Fruit fly (Drosophila melanogaster) whole organism, embryonic: ENCODE measurements around the gene CG32767.

ENCODE experiments used
- CG11247 ChIP-seq: fragments of 200-800 bp; sonication (Bioruptor generic); IDR thresholded peaks from 2 replicates; pipeline ENCODE4 v1.3.6; 2022; ENCODE audit warnings: missing biosample characterization, missing genetic modification characterization
- CG11695 ChIP-seq: fragments of 200-800 bp; sonication (Bioruptor generic); IDR thresholded peaks from 3 replicates; pipeline ENCODE4 v1.3.6; 2022; ENCODE audit warnings: missing biosample characterization, missing genetic modification characterization
- CG11696 ChIP-seq: fragments of 200-800 bp; sonication (Bioruptor generic); IDR thresholded peaks from 2 replicates; pipeline ENCODE4 v1.3.6; 2022; ENCODE audit warnings: missing biosample characterization, missing genetic modification characterization
- CG13624 ChIP-seq: fragments of 200-800 bp; sonication (Bioruptor generic); optimal IDR thresholded peaks from 2 replicates; lab custom pipeline; 2016; ENCODE audit warnings: missing biosample characterization, missing genetic modification characterization
- CG14441 ChIP-seq: fragments of 200-800 bp; sonication (Bioruptor generic); IDR thresholded peaks from 2 replicates; pipeline ENCODE4 v1.3.6; 2022; ENCODE audit warnings: missing biosample characterization, missing genetic modification characterization
- CG14667 ChIP-seq: fragments of 200-800 bp; sonication (Bioruptor generic); IDR thresholded peaks from 2 replicates; pipeline ENCODE4 v1.3.6; 2022; ENCODE audit warnings: missing biosample characterization, missing genetic modification characterization
- CG14710 ChIP-seq: fragments of 200-800 bp; sonication (Bioruptor generic); optimal IDR thresholded peaks from 3 replicates; lab custom pipeline; 2019; ENCODE audit warnings: missing biosample characterization, mild to moderate bottlenecking, missing genetic modification characterization, moderate library complexity
- CG1529 ChIP-seq: fragments of 200-800 bp; sonication (Bioruptor generic); optimal IDR thresholded peaks from 3 replicates; lab custom pipeline; 2018; ENCODE audit warnings: missing biosample characterization, missing genetic modification characterization
- CG16813 ChIP-seq: fragments of 200-800 bp; sonication (Bioruptor generic); IDR thresholded peaks from 3 replicates; pipeline ENCODE4 v1.3.6; 2022; ENCODE audit warnings: missing biosample characterization, missing genetic modification characterization; ENCODE audit not compliant: partially characterized antibody
- CG17568 ChIP-seq: fragments of 200-800 bp; sonication (Bioruptor generic); optimal IDR thresholded peaks from 2 replicates; lab custom pipeline; 2018; ENCODE audit warnings: missing biosample characterization, mild to moderate bottlenecking, missing genetic modification characterization, moderate library complexity
- CG17802 ChIP-seq: fragments of 200-800 bp; sonication (Bioruptor generic); optimal IDR thresholded peaks from 2 replicates; lab custom pipeline; 2018; ENCODE audit warnings: missing biosample characterization, mild to moderate bottlenecking, missing genetic modification characterization, moderate library complexity
- CG18599 ChIP-seq: fragments of 200-800 bp; sonication (Bioruptor generic); optimal IDR thresholded peaks from 3 replicates; lab custom pipeline; 2017; ENCODE audit warnings: missing biosample characterization, missing genetic modification characterization, mild to moderate bottlenecking, moderate library complexity, missing genetic modification reagents
- CG18764 ChIP-seq: fragments of 200-800 bp; sonication (Bioruptor generic); optimal IDR thresholded peaks from 3 replicates; lab custom pipeline; 2016; ENCODE audit warnings: missing biosample characterization, missing genetic modification characterization
- CG2120 ChIP-seq: fragments of 200-800 bp; sonication (Bioruptor generic); optimal IDR thresholded peaks from 3 replicates; lab custom pipeline; 2016; ENCODE audit warnings: missing biosample characterization, missing genetic modification characterization
- CG34422 ChIP-seq: fragments of 200-800 bp; sonication (Bioruptor generic); IDR thresholded peaks from 3 replicates; pipeline ENCODE4 v1.3.6; 2022; ENCODE audit warnings: missing biosample characterization, missing genetic modification characterization
- CG7556 ChIP-seq: fragments of 200-800 bp; sonication (Bioruptor generic); optimal IDR thresholded peaks from 2 replicates; lab custom pipeline; 2017; ENCODE audit warnings: missing biosample characterization, mild to moderate bottlenecking, missing genetic modification characterization
- CG8359 ChIP-seq: fragments of 200-800 bp; sonication (Bioruptor generic); optimal IDR thresholded peaks from 2 replicates; lab custom pipeline; 2017; ENCODE audit warnings: missing biosample characterization, mild to moderate bottlenecking, missing genetic modification characterization, borderline replicate concordance
- CG8478 ChIP-seq: fragments of >200 bp; optimal IDR thresholded peaks from 2 replicates; lab custom pipeline; 2018
- CG8765 ChIP-seq: fragments of 200-800 bp; sonication (Bioruptor generic); IDR thresholded peaks from 2 replicates; pipeline ENCODE4 v1.3.6; 2022; ENCODE audit warnings: missing biosample characterization, missing genetic modification characterization
- CTCF ChIP-seq: fragments of 200-800 bp; sonication (Bioruptor generic); optimal IDR thresholded peaks from 2 replicates; lab custom pipeline; 2017; ENCODE audit warnings: missing biosample characterization, mild to moderate bottlenecking, missing genetic modification characterization, moderate library complexity
- Dad ChIP-seq: fragments of 200-800 bp; sonication (Bioruptor generic); optimal IDR thresholded peaks from 3 replicates; lab custom pipeline; 2016; ENCODE audit warnings: missing biosample characterization, missing genetic modification characterization
- Doc3 ChIP-seq: fragments of 200-800 bp; sonication (Bioruptor generic); IDR thresholded peaks from 3 replicates; pipeline ENCODE4 v1.3.6; 2022; ENCODE audit warnings: missing biosample characterization, missing genetic modification characterization; ENCODE audit not compliant: partially characterized antibody
- Dp ChIP-seq: fragments of 200-800 bp; sonication (Bioruptor generic); optimal IDR thresholded peaks from 2 replicates; lab custom pipeline; 2018; ENCODE audit warnings: missing biosample characterization, mild to moderate bottlenecking, missing genetic modification characterization, moderate library complexity
- Eip74EF ChIP-seq, 2 experiments: fragments of 200-800 bp in 1 of 2; fragments of >200 bp in 1 of 2; sonication (Bioruptor generic) in 1 of 2; optimal IDR thresholded peaks; 2 replicates each; lab custom pipeline; 2017 to 2019; ENCODE audit warnings: missing biosample characterization in 2 of 2, missing genetic modification characterization in 2 of 2, mild to moderate bottlenecking in 1 of 2, moderate library complexity in 1 of 2
- Hr51 ChIP-seq, 2 experiments: fragments of 200-800 bp; sonication (Bioruptor generic); optimal IDR thresholded peaks; 2 replicates in 1 of 2; 3 replicates in 1 of 2; lab custom pipeline; 2016 to 2018; ENCODE audit warnings: missing biosample characterization in 2 of 2, missing genetic modification characterization in 2 of 2, mild to moderate bottlenecking in 1 of 2, moderate library complexity in 1 of 2
- Side ChIP-seq: fragments of 200-800 bp; sonication (Bioruptor generic); optimal IDR thresholded peaks from 2 replicates; lab custom pipeline; 2016; ENCODE audit warnings: missing biosample characterization, missing genetic modification characterization
- Sox100B ChIP-seq: fragments of 200-800 bp; sonication (Bioruptor generic); optimal IDR thresholded peaks from 3 replicates; lab custom pipeline; 2018; ENCODE audit warnings: missing biosample characterization, mild to moderate bottlenecking, missing genetic modification characterization
- abd-A ChIP-seq: fragments of 200-800 bp; sonication (Bioruptor generic); optimal IDR thresholded peaks from 3 replicates; lab custom pipeline; 2019; ENCODE audit warnings: missing biosample characterization, mild to moderate bottlenecking, missing genetic modification characterization, moderate library complexity
- ato ChIP-seq: fragments of 200-800 bp; sonication (Bioruptor generic); IDR thresholded peaks from 2 replicates; pipeline ENCODE4 v1.3.6; 2022; ENCODE audit warnings: missing biosample characterization, missing genetic modification characterization; ENCODE audit not compliant: partially characterized antibody
- cas ChIP-seq: fragments of 200-800 bp; sonication (Bioruptor generic); IDR thresholded peaks from 2 replicates; pipeline ENCODE4 v1.3.6; 2022; ENCODE audit warnings: missing biosample characterization, missing genetic modification characterization
- crol ChIP-seq: fragments of 200-800 bp; sonication (Bioruptor generic); IDR thresholded peaks from 2 replicates; pipeline ENCODE4 v1.3.6; 2022; ENCODE audit warnings: missing biosample characterization, missing genetic modification characterization
- dati ChIP-seq: fragments of 200-800 bp; sonication (Bioruptor generic); IDR thresholded peaks from 2 replicates; pipeline ENCODE4 v1.3.6; 2022; ENCODE audit warnings: missing biosample characterization, missing genetic modification characterization
- ems ChIP-seq: fragments of 200-800 bp; sonication (Bioruptor generic); optimal IDR thresholded peaks from 3 replicates; lab custom pipeline; 2016; ENCODE audit warnings: missing biosample characterization, missing genetic modification characterization
- fd64A ChIP-seq: fragments of 200-800 bp; sonication (Bioruptor generic); optimal IDR thresholded peaks from 3 replicates; lab custom pipeline; 2018; ENCODE audit warnings: missing biosample characterization, mild to moderate bottlenecking, missing genetic modification characterization
- fru ChIP-seq: fragments of >200 bp; optimal IDR thresholded peaks from 2 replicates; lab custom pipeline; 2017
- gem ChIP-seq: fragments of 200-800 bp; sonication (Bioruptor generic); optimal IDR thresholded peaks from 2 replicates; lab custom pipeline; 2019; ENCODE audit warnings: missing biosample characterization, mild to moderate bottlenecking, missing genetic modification characterization, moderate library complexity
- grn ChIP-seq: fragments of 200-800 bp; sonication (Bioruptor generic); optimal IDR thresholded peaks from 3 replicates; lab custom pipeline; 2017; ENCODE audit warnings: missing biosample characterization, missing genetic modification characterization
- hbn ChIP-seq: fragments of 200-800 bp; sonication (Bioruptor generic); IDR thresholded peaks from 2 replicates; pipeline ENCODE4 v1.3.6; 2022; ENCODE audit warnings: missing biosample characterization, missing genetic modification characterization; ENCODE audit not compliant: partially characterized antibody
- jumu ChIP-seq: fragments of 200-800 bp; sonication (Bioruptor generic); optimal IDR thresholded peaks from 3 replicates; lab custom pipeline; 2016; ENCODE audit warnings: missing biosample characterization, missing genetic modification characterization
- kah ChIP-seq: fragments of 200-800 bp; sonication (Bioruptor generic); optimal IDR thresholded peaks from 2 replicates; lab custom pipeline; 2018; ENCODE audit warnings: missing biosample characterization, mild to moderate bottlenecking, missing genetic modification characterization
- maf-S ChIP-seq: fragments of 200-800 bp; sonication (Bioruptor generic); optimal IDR thresholded peaks from 2 replicates; lab custom pipeline; 2016; ENCODE audit warnings: missing biosample characterization, missing genetic modification characterization
- mld ChIP-seq: fragments of 200-800 bp; sonication (Bioruptor generic); IDR thresholded peaks from 3 replicates; pipeline ENCODE4 v1.3.6; 2022; ENCODE audit warnings: missing biosample characterization, missing genetic modification characterization; ENCODE audit not compliant: partially characterized antibody
- pb ChIP-seq: fragments of 200-800 bp; sonication (Bioruptor generic); optimal IDR thresholded peaks from 3 replicates; lab custom pipeline; 2016; ENCODE audit warnings: missing biosample characterization, missing genetic modification characterization
- prd ChIP-seq, 3 experiments: fragments of >200 bp in 2 of 3; fragments of 200-800 bp in 1 of 3; sonication (Bioruptor generic) in 1 of 3; optimal IDR thresholded peaks in 2 of 3; IDR thresholded peaks in 1 of 3; 2 replicates in 2 of 3; 3 replicates in 1 of 3; pipeline versions ENCODE4 v1.3.6 to Lab custom; 2017 to 2022; ENCODE audit warnings: missing biosample characterization in 1 of 3, missing genetic modification characterization in 1 of 3
- psq ChIP-seq: fragments of 200-800 bp; sonication (Bioruptor generic); optimal IDR thresholded peaks from 2 replicates; lab custom pipeline; 2017; ENCODE audit warnings: missing biosample characterization, missing genetic modification characterization
- rib ChIP-seq: fragments of 200-800 bp; sonication (Bioruptor generic); IDR thresholded peaks from 2 replicates; pipeline ENCODE4 v1.3.6; 2022; ENCODE audit warnings: missing biosample characterization, missing genetic modification characterization
- ro ChIP-seq: fragments of 200-800 bp; sonication (Bioruptor generic); IDR thresholded peaks from 2 replicates; pipeline ENCODE4 v1.3.6; 2022; ENCODE audit warnings: missing biosample characterization, missing genetic modification characterization
- salm ChIP-seq: fragments of 200-800 bp; sonication (Bioruptor generic); optimal IDR thresholded peaks from 2 replicates; lab custom pipeline; 2018; ENCODE audit warnings: missing biosample characterization, mild to moderate bottlenecking, missing genetic modification characterization
- so ChIP-seq: fragments of 200-800 bp; sonication (Bioruptor generic); IDR thresholded peaks from 3 replicates; pipeline ENCODE4 v1.3.6; 2022; ENCODE audit warnings: missing biosample characterization, missing genetic modification characterization
- stwl ChIP-seq: fragments of 200-800 bp; sonication (Bioruptor generic); optimal IDR thresholded peaks from 3 replicates; lab custom pipeline; 2018; ENCODE audit warnings: missing biosample characterization, mild to moderate bottlenecking, missing genetic modification characterization, moderate library complexity
- tup ChIP-seq: fragments of 200-800 bp; sonication (Bioruptor generic); optimal IDR thresholded peaks from 2 replicates; lab custom pipeline; 2016; ENCODE audit warnings: missing biosample characterization, mild to moderate bottlenecking, missing genetic modification characterization, moderate library complexity

The CG32767 gene

DNA sequence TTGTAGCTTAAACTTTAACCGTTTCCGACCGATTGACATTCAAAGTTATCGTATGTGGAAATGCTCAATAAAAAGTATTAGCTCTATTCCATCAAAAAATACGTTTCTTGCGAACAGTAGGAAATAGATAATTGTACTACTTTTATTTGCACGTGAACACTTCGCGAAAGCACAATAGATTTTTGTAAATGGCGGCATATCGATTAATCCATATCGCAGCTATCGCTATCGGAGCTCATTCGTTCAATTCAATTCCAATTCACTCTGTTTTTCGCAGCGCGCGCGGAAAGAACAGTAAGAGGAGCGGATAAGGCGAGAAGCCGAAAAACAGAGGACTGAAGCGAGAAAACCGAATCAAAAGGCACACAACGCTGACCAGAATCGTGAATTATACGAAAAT is 901 bp upstream of the CG32767 start, which contains the start of the genes CG15465 and rg (continued):
- TF ChIP-seq CG18764 (GFP tag; lab: Kevin White, UChicago), result no peak
- no peak for TF ChIP-seq CG8359 (GFP tag; lab: Kevin White, UChicago)
- TF ChIP-seq CG14710 (tag; lab: Kevin White, UChicago), result no peak
- no peak for TF ChIP-seq prd (optimal IDR thresholded peaks at IDR 0.05; lab: Kevin White, UChicago)
- no peak for TF ChIP-seq prd (GFP tag; IDR thresholded peaks at IDR 0.05; lab: Robert Waterston, UW)
- TF ChIP-seq hbn (GFP tag; lab: Robert Waterston, UW), result peak; percentile 37; the same call in 1 of the 2 replicates
- TF ChIP-seq CG18599, result no peak
- TF ChIP-seq rib (GFP tag; lab: Robert Waterston, UW), result 0 out of 2 replicates have a peak, but pooled peaks have one; percentile 15
- TF ChIP-seq CG17802 (tag; lab: Kevin White, UChicago), result no peak
- no peak for TF ChIP-seq Eip74EF (GFP tag; optimal IDR thresholded peaks at IDR 0.05; lab: Kevin White, UChicago)
- no peak for TF ChIP-seq kah
- TF ChIP-seq Side, result no peak
- no peak for TF ChIP-seq CG11696
- no peak for TF ChIP-seq psq
- no peak; the same call in 1 of the 3 replicates for TF ChIP-seq Doc3 (GFP tag; lab: Robert Waterston, UW)
- TF ChIP-seq Hr51 (GFP tag; optimal IDR thresholded peaks at IDR 0.05; lab: Kevin White, UChicago), result no peak
- TF ChIP-seq ato (GFP tag; lab: Robert Waterston, UW), result peak; percentile 8; the same call in 1 of the 2 replicates
- TF ChIP-seq grn (GFP tag; lab: Kevin White, UChicago), result no peak
- no peak for TF ChIP-seq fru
- no peak for TF ChIP-seq maf-S
- no peak for TF ChIP-seq CG1529 (GFP tag; lab: Kevin White, UChicago)
- no peak for TF ChIP-seq Dad (GFP tag; lab: Kevin White, UChicago)
- TF ChIP-seq dati (GFP tag; lab: Robert Waterston, UW), result no peak
- no peak for TF ChIP-seq fd64A (GFP tag; lab: Kevin White, UChicago)
- TF ChIP-seq Dp (GFP tag; lab: Kevin White, UChicago), result peak; percentile 70
- TF ChIP-seq so (GFP tag; lab: Robert Waterston, UW), result no peak
- peak; percentile 27; the same call in 1 of the 2 replicates for TF ChIP-seq crol (GFP tag; lab: Robert Waterston, UW)
- TF ChIP-seq tup (GFP tag; lab: Kevin White, UChicago), result no peak
- peak; percentile 63; the same call in 2 of the 3 replicates for TF ChIP-seq mld
- peak; percentile 72 for TF ChIP-seq CG16813 (GFP tag; lab: Robert Waterston, UW)
- no peak for TF ChIP-seq CG14441 (GFP tag; lab: Robert Waterston, UW)
- no peak for TF ChIP-seq ems (GFP tag; lab: Kevin White, UChicago)
- no peak for TF ChIP-seq CG13624 (GFP tag; lab: Kevin White, UChicago)
- no peak for TF ChIP-seq pb (GFP tag; lab: Kevin White, UChicago)
- no peak for TF ChIP-seq CG11247 (GFP tag; lab: Robert Waterston, UW)
- no peak for TF ChIP-seq CG2120 (GFP tag; lab: Kevin White, UChicago)
- TF ChIP-seq CG8765 (GFP tag; lab: Robert Waterston, UW), result no peak
- no peak for TF ChIP-seq CTCF (GFP tag; lab: Kevin White, UChicago)
- TF ChIP-seq salm (tag; lab: Kevin White, UChicago), result no peak
- no peak for TF ChIP-seq Sox100B (GFP tag; lab: Kevin White, UChicago)
- no peak for TF ChIP-seq cas (GFP tag; lab: Robert Waterston, UW)
- TF ChIP-seq CG8478 (lab: Kevin White, UChicago), result no peak
- 0 out of 3 replicates have a peak, but pooled peaks have one; percentile 21 for TF ChIP-seq CG34422 (GFP tag; lab: Robert Waterston, UW)
- no peak for TF ChIP-seq ro
- peak; percentile 13 for TF ChIP-seq stwl
- TF ChIP-seq CG7556 (GFP tag; lab: Kevin White, UChicago), result no peak
- TF ChIP-seq abd-A (tag; lab: Kevin White, UChicago), result no peak
- TF ChIP-seq CG17568 (GFP tag; lab: Kevin White, UChicago), result no peak
- TF ChIP-seq gem (tag; lab: Kevin White, UChicago), result no peak
- no peak for TF ChIP-seq CG11695 (GFP tag; lab: Robert Waterston, UW)
- no peak for TF ChIP-seq CG14667
- no peak for TF ChIP-seq jumu
